Worm (Caenorhabditis elegans): ENCODE measurements around the gene ric-4.

Gene ric-4

DNA sequence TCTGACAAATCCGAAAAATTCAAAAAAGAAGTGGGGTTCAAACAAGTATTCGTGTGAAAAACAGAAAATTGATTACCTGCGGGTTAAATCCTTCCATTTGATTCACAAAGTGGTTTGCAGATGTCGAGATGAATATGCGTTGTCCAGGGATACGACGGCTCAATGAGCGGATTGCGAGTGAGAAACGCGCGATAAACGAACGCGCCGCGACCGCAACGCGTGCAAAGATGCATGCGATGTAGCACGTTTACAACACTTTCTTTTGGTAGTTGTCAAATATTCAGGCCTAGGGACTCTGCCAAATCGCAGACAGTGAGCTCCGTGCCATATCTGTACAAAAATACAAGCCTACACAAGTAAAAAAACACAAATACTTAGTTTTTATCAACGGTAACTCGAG, 31.4 kb downstream of the ric-4 start, which contains the start of gene fubl-1 (continued):
- TF ChIP-seq elt-3 (tag; optimal IDR thresholded peaks at IDR 0.05) (no peak), C16A3.4 (tag; optimal IDR thresholded peaks at IDR 0.05) (peak; percentile 8), ceh-63 (GFP tag; optimal IDR thresholded peaks at IDR 0.05) (no peak), zip-4 (GFP tag; optimal IDR thresholded peaks at IDR 0.05) (no peak), fos-1 (tag; optimal IDR thresholded peaks at IDR 0.05) (no peak), fkh-10 (GFP tag; optimal IDR thresholded peaks at IDR 0.05) (no peak), egl-13 (tag; optimal IDR thresholded peaks at IDR 0.05) (no peak), unc-30 (tag; optimal IDR thresholded peaks at IDR 0.05) (no peak), egl-27 (tag; optimal IDR thresholded peaks at IDR 0.05) (no peak), jun-1 (tag; optimal IDR thresholded peaks at IDR 0.05) (no peak), nhr-237 (tag; optimal IDR thresholded peaks at IDR 0.05) (no peak), sox-4 (tag; optimal IDR thresholded peaks at IDR 0.05) (no peak), tbx-2 (tag; optimal IDR thresholded peaks at IDR 0.05) (no peak), lin-35 (GFP tag; optimal IDR thresholded peaks at IDR 0.05) (peak; percentile 50 to 64), unc-86 (tag; optimal IDR thresholded peaks at IDR 0.05) (no peak), nhr-76 (tag; optimal IDR thresholded peaks at IDR 0.05) (no peak), lin-15B (tag; optimal IDR thresholded peaks at IDR 0.05) (peak; percentile 55), irx-1 (tag; optimal IDR thresholded peaks at IDR 0.05) (no peak), ztf-11 (tag; optimal IDR thresholded peaks at IDR 0.05) (no peak), sup-37 (GFP tag; optimal IDR thresholded peaks at IDR 0.05) (no peak), mef-2 (tag; optimal IDR thresholded peaks at IDR 0.05) (no peak), ama-1 (optimal IDR thresholded peaks at IDR 0.05) (no peak), dsc-1 (tag; optimal IDR thresholded peaks at IDR 0.05) (peak; percentile 25), snpc-4 (tag; optimal IDR thresholded peaks at IDR 0.05) (no peak), nhr-71 (tag; optimal IDR thresholded peaks at IDR 0.05) (peak; percentile 24), nhr-11 (tag; optimal IDR thresholded peaks at IDR 0.05) (no peak), nhr-84 (tag; optimal IDR thresholded peaks at IDR 0.05) (no peak), nhr-47 (tag; optimal IDR thresholded peaks at IDR 0.05) (no peak), tlp-1 (tag; optimal IDR thresholded peaks at IDR 0.05) (no peak), nhr-20 (tag; optimal IDR thresholded peaks at IDR 0.05) (no peak), unc-130 (tag; optimal IDR thresholded peaks at IDR 0.05) (no peak), hlh-17 (GFP tag; optimal IDR thresholded peaks at IDR 0.05; ENCODE audit: borderline replicate concordance) (no peak), mep-1 (tag; optimal IDR thresholded peaks at IDR 0.05) (no peak), Y116A8C.19 (tag; optimal IDR thresholded peaks at IDR 0.05; ENCODE audit: borderline replicate concordance) (no peak), skn-1 (tag; optimal IDR thresholded peaks at IDR 0.05) (peak; percentile 28), blmp-1 (tag; optimal IDR thresholded peaks at IDR 0.05) (peak; percentile 13), grh-1 (GFP tag; IDR thresholded peaks at IDR 0.05) (no peak), efl-1 (optimal IDR thresholded peaks at IDR 0.05) (peak; percentile 37 to 42), efl-1 (GFP tag; optimal IDR thresholded peaks at IDR 0.05 in 1 of 2) (peak in 1 of 2 experiments; percentile 27), lin-13 (GFP tag; optimal IDR thresholded peaks at IDR 0.05) (no peak), ceh-8 (GFP tag; optimal IDR thresholded peaks at IDR 0.05) (no peak), nhr-12 (tag; optimal IDR thresholded peaks at IDR 0.05) (no peak), hpl-2 (GFP tag; optimal IDR thresholded peaks at IDR 0.05) (no peak), snu-23 (GFP tag; optimal IDR thresholded peaks at IDR 0.05) (peak; percentile 18), nhr-19 (GFP tag; conservative IDR thresholded peaks at IDR 0.05) (no peak), nhr-77 (tag; optimal IDR thresholded peaks at IDR 0.05) (no peak), lsy-2 (tag; optimal IDR thresholded peaks at IDR 0.05) (peak; percentile 9 to 58), ceh-82 (tag; optimal IDR thresholded peaks at IDR 0.05) (peak in 1 of 3 experiments; percentile 61), aha-1 (tag; optimal IDR thresholded peaks at IDR 0.05) (no peak), swsn-7 (tag; optimal IDR thresholded peaks at IDR 0.05) (no peak), C04F5.9 (tag; optimal IDR thresholded peaks at IDR 0.05) (no peak), lir-3 (tag; optimal IDR thresholded peaks at IDR 0.05; ENCODE audit: poor library complexity) (no peak), nhr-28 (tag; optimal IDR thresholded peaks at IDR 0.05) (no peak), dpl-1 (GFP tag; optimal IDR thresholded peaks at IDR 0.05) (peak in 2 of 3 experiments; percentile 41 to 62)

Measured in whole organism, L1 larva.